Worm (Caenorhabditis elegans) whole organism, L1 larva: ENCODE data around the gene Y38C1AA.1.

Source experiments
- alr-1 ChIP-seq: fragments of 200-800 bp; sonication (Bioruptor generic); optimal IDR thresholded peaks from 2 replicates; lab custom pipeline; 2018; ENCODE audit warnings: borderline replicate concordance, mild to moderate bottlenecking, missing genetic modification characterization, missing compliant biosample characterization
- aly-2 ChIP-seq: fragments of 150-350 bp; optimal IDR thresholded peaks from 2 replicates; lab custom pipeline; 2014; ENCODE audit warnings: missing biosample characterization, missing genetic modification characterization
- ama-1 ChIP-seq: fragments of 150-350 bp; optimal IDR thresholded peaks from 2 replicates; lab custom pipeline; 2014
- ceh-63 ChIP-seq: fragments of 200-800 bp; sonication (Bioruptor generic); optimal IDR thresholded peaks from 2 replicates; lab custom pipeline; 2018; ENCODE audit warnings: mild to moderate bottlenecking, missing genetic modification characterization, missing compliant biosample characterization
- ceh-82 ChIP-seq, 3 experiments: fragments of 150-350 bp in 1 of 3; sonication (generic microtip) in 2 of 3; optimal IDR thresholded peaks; 2 replicates each; lab custom pipeline; 2014 to 2017; ENCODE audit warnings: missing biosample characterization in 3 of 3, missing genetic modification characterization in 3 of 3
- elt-3 ChIP-seq, 6 experiments: fragments of 150-350 bp in 1 of 6; sonication (generic microtip); optimal IDR thresholded peaks; 2 replicates each; lab custom pipeline; 2017 to 2018; ENCODE audit warnings: missing biosample characterization in 6 of 6, missing genetic modification characterization in 6 of 6, inconsistent platforms in 1 of 6
- lin-15B ChIP-seq: fragments of 150-350 bp; sonication (generic microtip); optimal IDR thresholded peaks from 3 replicates; lab custom pipeline; 2014; ENCODE audit warnings: missing biosample characterization, missing genetic modification characterization
- lsy-2 ChIP-seq, 2 experiments: fragments of 150-350 bp; optimal IDR thresholded peaks; 2 replicates each; lab custom pipeline; 2014; ENCODE audit warnings: missing biosample characterization in 2 of 2, missing genetic modification characterization in 2 of 2
- mdl-1 ChIP-seq, 2 experiments: fragments of 150-350 bp; optimal IDR thresholded peaks; 2 replicates each; lab custom pipeline; 2014 to 2017; ENCODE audit warnings: missing biosample characterization in 2 of 2, missing genetic modification characterization in 2 of 2, inconsistent platforms in 1 of 2
- mep-1 ChIP-seq: fragments of 150-350 bp; optimal IDR thresholded peaks from 2 replicates; lab custom pipeline; 2014; ENCODE audit warnings: missing biosample characterization, missing genetic modification characterization
- nhr-237 ChIP-seq: fragments of 150-350 bp; optimal IDR thresholded peaks from 2 replicates; lab custom pipeline; 2014; ENCODE audit warnings: missing biosample characterization, missing genetic modification characterization
- nhr-85 ChIP-seq: sonication (generic microtip); peaks from one replicate; lab custom pipeline; 2016; ENCODE audit warnings: missing genetic modification characterization, inconsistent platforms, missing compliant biosample characterization
- skn-1 ChIP-seq: fragments of 150-350 bp; optimal IDR thresholded peaks from 2 replicates; lab custom pipeline; 2014; ENCODE audit warnings: missing biosample characterization, missing genetic modification characterization
- unc-62 ChIP-seq: fragments of 150-350 bp; optimal IDR thresholded peaks from 2 replicates; lab custom pipeline; 2014; ENCODE audit warnings: missing biosample characterization, missing genetic modification reagents, missing genetic modification characterization

ce11 chrIV:158662-159061 lies 49.3 kb upstream of the Y38C1AA.1 start, which contains the start of gene Y38C1AA.7:
- TF ChIP-seq unc-62 (GFP tag; lab: Kevin White, UChicago) = no peak
- TF ChIP-seq mdl-1 (tag; optimal IDR thresholded peaks at IDR 0.05; lab: Kevin White, UChicago) = no peak
- no peak for TF ChIP-seq ama-1 (lab: Kevin White, UChicago)
- no peak for TF ChIP-seq skn-1 (tag; lab: Kevin White, UChicago)
- TF ChIP-seq aly-2 = no peak
- TF ChIP-seq nhr-237 (tag; lab: Kevin White, UChicago) = no peak
- TF ChIP-seq mep-1 (tag; lab: Kevin White, UChicago) = no peak
- no peak for TF ChIP-seq ceh-63
- TF ChIP-seq lin-15B (tag; lab: Kevin White, UChicago) = no peak
- TF ChIP-seq nhr-85 (tag; lab: Kevin White, UChicago) = no peak
- TF ChIP-seq lsy-2 (tag; optimal IDR thresholded peaks at IDR 0.05; lab: Kevin White, UChicago) = no peak
- TF ChIP-seq alr-1 = no peak
- no peak for TF ChIP-seq ceh-82 (tag; optimal IDR thresholded peaks at IDR 0.05; lab: Kevin White, UChicago)
- no peak for TF ChIP-seq elt-3 (tag; optimal IDR thresholded peaks at IDR 0.05; lab: Kevin White, UChicago)
